Fruit fly (Drosophila melanogaster): ENCODE data around the gene mthl12.

The mthl12 gene

dm6 chr3R:13353373-13353772 lies at the start of gene mthl12:
Gene mthl12, plus strand, starts transcription at chr3R:13353673.
- no peak for TF ChIP-seq noc (tag; optimal IDR thresholded peaks at IDR 0.05)

dm6 chr3R:13304512-13305069 lies 48.9 kb upstream of the mthl12 start:
- TF ChIP-seq noc (tag; optimal IDR thresholded peaks at IDR 0.05) = no peak

dm6 chr3R:13305318-13305899 lies 48.1 kb upstream of the mthl12 start:
- TF ChIP-seq noc (tag; optimal IDR thresholded peaks at IDR 0.05) = no peak

dm6 chr3R:13306595-13306994 lies 46.9 kb upstream of the mthl12 start:
- TF ChIP-seq noc (tag; optimal IDR thresholded peaks at IDR 0.05) = no peak

- TF ChIP-seq noc (tag; optimal IDR thresholded peaks at IDR 0.05) = no peak
Measured at dm6 chr3R:13309133-13309711, 44.3 kb upstream of the mthl12 start.

- no peak for TF ChIP-seq noc (tag; optimal IDR thresholded peaks at IDR 0.05)
Measured at dm6 chr3R:13313088-13313487, 40.4 kb upstream of the mthl12 start, which contains the start of gene CG44142. Gene CG44142, minus strand, starts transcription at chr3R:13313188.

dm6 chr3R:13319170-13319569 lies 34.3 kb upstream of the mthl12 start, which contains the start of gene CG45080:
Gene CG45080, minus strand, starts transcription at chr3R:13319270.
- no peak for TF ChIP-seq noc (tag; optimal IDR thresholded peaks at IDR 0.05)

- no peak for TF ChIP-seq noc (tag; optimal IDR thresholded peaks at IDR 0.05)
Measured at dm6 chr3R:13319873-13320272, 33.6 kb upstream of the mthl12 start.

- TF ChIP-seq noc (tag; optimal IDR thresholded peaks at IDR 0.05) = no peak
Measured at dm6 chr3R:13333031-13333430, 20.4 kb upstream of the mthl12 start.

- no peak for TF ChIP-seq noc (tag; optimal IDR thresholded peaks at IDR 0.05)
Measured at dm6 chr3R:13334007-13334406, 19.5 kb upstream of the mthl12 start, which contains the start of gene PK2-R2. Gene PK2-R2, minus strand, starts transcription at chr3R:13334166.

- TF ChIP-seq noc (tag; optimal IDR thresholded peaks at IDR 0.05) = no peak
Measured at dm6 chr3R:13338030-13338429, 15.4 kb upstream of the mthl12 start, which contains the start of gene PK2-R1. Gene PK2-R1, plus strand, starts transcription at chr3R:13338330.

- no peak for TF ChIP-seq noc (tag; optimal IDR thresholded peaks at IDR 0.05)
Measured at dm6 chr3R:13356960-13357359, 3.5 kb downstream of the mthl12 start.

- no peak for TF ChIP-seq noc (tag; optimal IDR thresholded peaks at IDR 0.05)
Measured at dm6 chr3R:13360108-13360507, 6.6 kb downstream of the mthl12 start.

- TF ChIP-seq noc (tag; optimal IDR thresholded peaks at IDR 0.05) = peak; percentile 24
Measured at dm6 chr3R:13363347-13363994, 10.0 kb downstream of the mthl12 start.

dm6 chr3R:13364175-13365174 lies 11.0 kb downstream of the mthl12 start, which contains the start of gene Dic1:
Gene Dic1, plus strand, starts transcription at chr3R:13364938.
- TF ChIP-seq noc (tag; optimal IDR thresholded peaks at IDR 0.05) = peak; percentile 99
